Worm (Caenorhabditis elegans) whole organism, L2 larva: Measurements from ENCODE around the gene C04G2.10.

Source experiments
- blmp-1 ChIP-seq: sonication (generic microtip); optimal IDR thresholded peaks from 2 replicates; lab custom pipeline; 2017; ENCODE audit warnings: missing genetic modification characterization, mild to moderate bottlenecking, missing compliant biosample characterization, antibody characterized with exemption, moderate library complexity; ENCODE audit not compliant: insufficient read depth
- ceh-82 ChIP-seq: fragments of 150-350 bp; optimal IDR thresholded peaks from 2 replicates; lab custom pipeline; 2014; ENCODE audit warnings: missing biosample characterization, missing genetic modification characterization
- nhr-11 ChIP-seq: fragments of 150-350 bp; optimal IDR thresholded peaks from 2 replicates; lab custom pipeline; 2014; ENCODE audit warnings: missing biosample characterization, missing genetic modification characterization
- nhr-23 ChIP-seq: fragments of 150-350 bp; optimal IDR thresholded peaks from 2 replicates; lab custom pipeline; 2014; ENCODE audit warnings: missing biosample characterization, missing genetic modification reagents, missing genetic modification characterization
- nhr-237 ChIP-seq: fragments of 150-350 bp; optimal IDR thresholded peaks from 2 replicates; lab custom pipeline; 2014; ENCODE audit warnings: missing biosample characterization, missing genetic modification characterization
- skn-1 ChIP-seq: sonication (generic microtip); optimal IDR thresholded peaks from 2 replicates; lab custom pipeline; 2017; ENCODE audit warnings: missing biosample characterization, missing genetic modification characterization
- sma-3 ChIP-seq: sonication (generic microtip); optimal IDR thresholded peaks from 2 replicates; lab custom pipeline; 2016; ENCODE audit warnings: missing genetic modification reagents, missing genetic modification characterization, missing compliant biosample characterization
- unc-39 ChIP-seq: fragments of 150-350 bp; optimal IDR thresholded peaks from 2 replicates; lab custom pipeline; 2014; ENCODE audit warnings: missing biosample characterization, missing genetic modification characterization
- unc-62 ChIP-seq: fragments of 150-350 bp; optimal IDR thresholded peaks from 2 replicates; lab custom pipeline; 2014; ENCODE audit warnings: missing biosample characterization, missing genetic modification reagents, missing genetic modification characterization

- TF ChIP-seq sma-3 = no peak
- TF ChIP-seq nhr-237 (tag; lab: Kevin White, UChicago) = no peak
- no peak for TF ChIP-seq blmp-1
- no peak for TF ChIP-seq nhr-23 (tag; lab: Kevin White, UChicago)
- TF ChIP-seq nhr-11 (tag; lab: Kevin White, UChicago) = no peak
- TF ChIP-seq skn-1 (tag; lab: Kevin White, UChicago) = no peak
- TF ChIP-seq unc-39 (tag; lab: Kevin White, UChicago) = no peak
- TF ChIP-seq unc-62 (GFP tag; lab: Kevin White, UChicago) = no peak
- TF ChIP-seq ceh-82 = no peak
Observed at ce11 chrIV:10066456-10066855, 48.8 kb upstream of the C04G2.10 start.
